Worm (Caenorhabditis elegans) whole organism, late embryonic: ENCODE measurements around the gene syp-1.

ENCODE experiments used
- C08G9.2 ChIP-seq: sonication (generic microtip); optimal IDR thresholded peaks from 2 replicates; lab custom pipeline; 2016; ENCODE audit warnings: mild to moderate bottlenecking, missing genetic modification characterization, moderate library complexity, missing compliant biosample characterization
- Y22D7AL.16 ChIP-seq: sonication (generic microtip); optimal IDR thresholded peaks from 2 replicates; lab custom pipeline; 2016; ENCODE audit warnings: missing genetic modification characterization, missing compliant biosample characterization
- ama-1 ChIP-seq: fragments of 150-350 bp; optimal IDR thresholded peaks from 2 replicates; lab custom pipeline; 2014
- ceh-18 ChIP-seq: sonication (generic microtip); optimal IDR thresholded peaks from 2 replicates; lab custom pipeline; 2016; ENCODE audit warnings: missing genetic modification characterization, missing compliant biosample characterization
- ceh-22 ChIP-seq: sonication (generic microtip); optimal IDR thresholded peaks from 2 replicates; lab custom pipeline; 2017; ENCODE audit warnings: missing biosample characterization, missing genetic modification characterization
- ceh-31 ChIP-seq: sonication (generic microtip); optimal IDR thresholded peaks from 2 replicates; lab custom pipeline; 2016; ENCODE audit warnings: missing genetic modification characterization, missing compliant biosample characterization
- ceh-48 ChIP-seq: sonication (generic microtip); optimal IDR thresholded peaks from 2 replicates; lab custom pipeline; 2016; ENCODE audit warnings: missing genetic modification characterization, inconsistent platforms, missing compliant biosample characterization
- ceh-6 ChIP-seq: fragments of 200-800 bp; sonication (Bioruptor generic); optimal IDR thresholded peaks from 2 replicates; lab custom pipeline; 2018; ENCODE audit warnings: mild to moderate bottlenecking, missing genetic modification characterization, missing compliant biosample characterization
- dmd-4 ChIP-seq: sonication (generic microtip); optimal IDR thresholded peaks from 2 replicates; lab custom pipeline; 2016; ENCODE audit warnings: borderline replicate concordance, missing genetic modification characterization, missing compliant biosample characterization
- elt-2 ChIP-seq: sonication (generic microtip); optimal IDR thresholded peaks from 2 replicates; lab custom pipeline; 2016; ENCODE audit warnings: missing genetic modification reagents, missing genetic modification characterization, missing compliant biosample characterization
- elt-4 ChIP-seq: sonication (generic microtip); optimal IDR thresholded peaks from 2 replicates; lab custom pipeline; 2016; ENCODE audit warnings: missing genetic modification characterization, missing compliant biosample characterization
- eyg-1 ChIP-seq: sonication (generic microtip); optimal IDR thresholded peaks from 2 replicates; lab custom pipeline; 2016; ENCODE audit warnings: missing genotype, missing genetic modification characterization, missing compliant biosample characterization
- fkh-10 ChIP-seq: fragments of 150-350 bp; optimal IDR thresholded peaks from 2 replicates; lab custom pipeline; 2014; ENCODE audit warnings: missing biosample characterization, missing genetic modification reagents, missing genetic modification characterization
- hlh-13 ChIP-seq: fragments of 200-800 bp; sonication (Bioruptor generic); optimal IDR thresholded peaks from 2 replicates; lab custom pipeline; 2018; ENCODE audit warnings: mild to moderate bottlenecking, missing genetic modification characterization, missing compliant biosample characterization
- hlh-30 ChIP-seq: sonication (generic microtip); optimal IDR thresholded peaks from 2 replicates; lab custom pipeline; 2017; ENCODE audit warnings: antibody characterized with exemption, missing genetic modification characterization, missing compliant biosample characterization; ENCODE audit not compliant: insufficient read depth
- hlh-8 ChIP-seq: sonication (generic microtip); optimal IDR thresholded peaks from 2 replicates; lab custom pipeline; 2016; ENCODE audit warnings: missing genotype, missing genetic modification characterization, missing compliant biosample characterization
- lin-11 ChIP-seq: fragments of 200-800 bp; sonication (Bioruptor generic); optimal IDR thresholded peaks from 2 replicates; lab custom pipeline; 2018; ENCODE audit warnings: mild to moderate bottlenecking, missing genetic modification characterization, missing compliant biosample characterization
- mec-3 ChIP-seq: sonication (generic microtip); optimal IDR thresholded peaks from 2 replicates; lab custom pipeline; 2016; ENCODE audit warnings: borderline replicate concordance, missing genetic modification characterization, missing compliant biosample characterization
- nfya-1 ChIP-seq: sonication (generic microtip); optimal IDR thresholded peaks from 2 replicates; lab custom pipeline; 2017; ENCODE audit warnings: missing genetic modification characterization, mild to moderate bottlenecking, missing compliant biosample characterization, antibody characterized with exemption, moderate library complexity
- nhr-11 ChIP-seq: fragments of 150-350 bp; optimal IDR thresholded peaks from 2 replicates; lab custom pipeline; 2014; ENCODE audit warnings: missing biosample characterization, missing genetic modification characterization
- nhr-232 ChIP-seq: sonication (generic microtip); optimal IDR thresholded peaks from 2 replicates; lab custom pipeline; 2016; ENCODE audit warnings: missing genetic modification characterization, missing compliant biosample characterization
- pat-9 ChIP-seq: fragments of 200-800 bp; sonication (Bioruptor generic); optimal IDR thresholded peaks from 2 replicates; lab custom pipeline; 2018; ENCODE audit warnings: mild to moderate bottlenecking, missing genetic modification characterization, moderate library complexity, missing compliant biosample characterization
- pax-1 ChIP-seq: fragments of 150-350 bp; optimal IDR thresholded peaks from 2 replicates; lab custom pipeline; 2014; ENCODE audit warnings: missing biosample characterization, missing genetic modification characterization
- pros-1 ChIP-seq: fragments of 150-350 bp; optimal IDR thresholded peaks from 2 replicates; lab custom pipeline; 2014; ENCODE audit warnings: missing biosample characterization, missing genetic modification reagents, missing genetic modification characterization
- sdc-2 ChIP-seq: sonication (generic microtip); optimal IDR thresholded peaks from 2 replicates; lab custom pipeline; 2016; ENCODE audit warnings: missing genotype, missing genetic modification characterization, missing compliant biosample characterization
- sox-2 ChIP-seq: fragments of 200-800 bp; sonication (Bioruptor generic); IDR thresholded peaks from 2 replicates; pipeline ENCODE4 v1.3.6; 2022; ENCODE audit warnings: missing genetic modification reagents, missing genetic modification characterization, missing compliant biosample characterization
- syd-9 ChIP-seq: sonication (generic microtip); optimal IDR thresholded peaks from 2 replicates; lab custom pipeline; 2016; ENCODE audit warnings: mild to moderate bottlenecking, missing genetic modification characterization, moderate library complexity, missing compliant biosample characterization
- unc-3 ChIP-seq, 2 experiments: fragments of 200-800 bp in 1 of 2; sonication (Bioruptor generic) in 1 of 2; sonication (generic microtip) in 1 of 2; conservative IDR thresholded peaks in 1 of 2; optimal IDR thresholded peaks in 1 of 2; 2 replicates each; pipeline versions ENCODE4 v1.3.6 to Lab custom; 2016 to 2022; ENCODE audit warnings: missing compliant biosample characterization in 2 of 2, missing genetic modification characterization in 2 of 2, missing genetic modification reagents in 1 of 2
- unc-42 ChIP-seq: sonication (generic microtip); optimal IDR thresholded peaks from 2 replicates; lab custom pipeline; 2016; ENCODE audit warnings: missing genotype, missing genetic modification characterization, missing compliant biosample characterization
- unc-55 ChIP-seq: sonication (generic microtip); optimal IDR thresholded peaks from 2 replicates; lab custom pipeline; 2017; ENCODE audit warnings: missing biosample characterization, missing genetic modification reagents, missing genetic modification characterization
- ztf-16 ChIP-seq: sonication (generic microtip); optimal IDR thresholded peaks from 2 replicates; lab custom pipeline; 2017; ENCODE audit warnings: missing genetic modification characterization, missing compliant biosample characterization

syp-1 gene

ce11 chrV:16370039-16370438 lies 34.0 kb upstream of the syp-1 start (continued):
- TF ChIP-seq mec-3 (tag; lab: Kevin White, UChicago) (no peak), ceh-18 (tag; lab: Kevin White, UChicago) (peak; percentile 71), ztf-16 (tag; lab: Kevin White, UChicago) (peak; percentile 61), hlh-8 (peak; percentile 44), ama-1 (lab: Kevin White, UChicago) (no peak), nhr-232 (tag; lab: Kevin White, UChicago) (peak; percentile 70), syd-9 (tag; lab: Kevin White, UChicago) (peak; percentile 48), ceh-31 (tag; lab: Kevin White, UChicago) (peak; percentile 47), lin-11 (peak; percentile 45), Y22D7AL.16 (tag; lab: Kevin White, UChicago) (peak; percentile 52), unc-55 (GFP tag; lab: Kevin White, UChicago) (no peak), C08G9.2 (tag; lab: Kevin White, UChicago) (peak; percentile 58), hlh-30 (tag; lab: Kevin White, UChicago) (peak; percentile 9), eyg-1 (tag; lab: Kevin White, UChicago) (peak; percentile 59)

- TF ChIP-seq dmd-4 (tag; lab: Kevin White, UChicago) (no peak), pat-9 (tag; lab: Kevin White, UChicago) (no peak), unc-3 (GFP tag; conservative IDR thresholded peaks at IDR 0.05; lab: Robert Waterston, UW) (no peak), unc-3 (tag; optimal IDR thresholded peaks at IDR 0.05; lab: Kevin White, UChicago) (no peak), hlh-30 (tag; lab: Kevin White, UChicago) (no peak), ceh-6 (no peak), fkh-10 (no peak), sox-2 (GFP tag; lab: Robert Waterston, UW) (no peak), pax-1 (tag; lab: Kevin White, UChicago) (no peak)
These were observed 29.4 kb upstream of the syp-1 start, which contains the start of gene srv-34 for ce11 chrV:16374676-16375075. TSS of gene srv-34 (minus strand) at chrV:16374776.

- TF ChIP-seq eyg-1 (tag; lab: Kevin White, UChicago) (no peak), sdc-2 (tag; lab: Kevin White, UChicago) (no peak), nfya-1 (tag; lab: Kevin White, UChicago) (no peak)
These were observed 27.6 kb upstream of the syp-1 start for ce11 chrV:16376430-16376948.

ce11 chrV:16377188-16377587 lies 26.9 kb upstream of the syp-1 start:
- TF ChIP-seq elt-4 (tag; lab: Kevin White, UChicago) (peak; percentile 24), ceh-18 (tag; lab: Kevin White, UChicago) (no peak)
- TF ChIP-seq, all 69 proteins: peak for 1

ce11 chrV:16377849-16378248 lies 26.2 kb upstream of the syp-1 start, which contains the start of gene F13A7.1:
TSS of gene F13A7.1 (minus strand) at chrV:16377949.
- TF ChIP-seq elt-2 (tag; lab: Kevin White, UChicago) (no peak), ceh-22 (tag; lab: Kevin White, UChicago) (no peak), nhr-11 (no peak), dmd-4 (tag; lab: Kevin White, UChicago) (no peak), nhr-232 (tag; lab: Kevin White, UChicago) (no peak), pat-9 (tag; lab: Kevin White, UChicago) (no peak)

- no peak for TF ChIP-seq unc-42
- no peak for TF ChIP-seq hlh-13 (GFP tag; lab: Kevin White, UChicago)
- no peak for TF ChIP-seq ceh-48 (tag; lab: Kevin White, UChicago)
- no peak for TF ChIP-seq pros-1
- TF ChIP-seq Y22D7AL.16 (tag; lab: Kevin White, UChicago): no peak
These were observed 21.1 kb upstream of the syp-1 start for ce11 chrV:16382949-16383348.
